Fruit fly (Drosophila melanogaster) S2 (cell line): ENCODE results near the gene CG18284.

Source experiments
- CG8478 ChIP-seq: fragments of >200 bp; optimal IDR thresholded peaks from 2 replicates; lab custom pipeline; 2018
- CTCF ChIP-seq, 2 experiments: fragments of >200 bp; optimal IDR thresholded peaks; 2 replicates each; lab custom pipeline; 2018

DNA sequence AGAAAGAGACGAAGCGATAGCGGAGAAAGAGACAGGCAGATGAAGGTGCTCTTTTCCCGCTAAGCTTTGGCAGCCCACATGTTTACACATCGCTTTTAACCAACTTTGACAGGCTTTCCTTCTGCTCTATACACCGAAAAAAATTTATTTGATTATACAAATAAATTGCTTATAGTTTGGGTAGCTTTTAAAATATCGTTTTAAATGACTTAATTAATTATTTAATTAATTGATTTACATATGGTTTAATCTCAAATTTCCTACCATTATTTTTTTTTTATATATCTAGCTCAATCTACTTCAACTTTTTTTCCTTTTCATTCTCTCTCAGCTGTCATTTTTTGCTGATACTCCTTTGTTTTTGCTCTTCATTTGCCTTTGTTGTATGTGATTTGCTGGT is 29.2 kb downstream of the CG18284 start:
- TF ChIP-seq CG8478 (lab: Kevin White, UChicago) (no peak), CTCF (optimal IDR thresholded peaks at IDR 0.05; lab: Kevin White, UChicago) (no peak)
